Fruit fly (Drosophila melanogaster): ENCODE measurements around the gene GstD3.

Gene GstD3

dm6 chr3R:12379708-12380107 lies 6.8 kb downstream of the GstD3 start, which contains the start of gene GstD8:
Gene GstD8, plus strand, starts transcription at chr3R:12380008.
- no peak for TF ChIP-seq gl (tag; optimal IDR thresholded peaks at IDR 0.05)
- TF ChIP-seq CG13204 (GFP tag; optimal IDR thresholded peaks at IDR 0.05) = no peak
- TF ChIP-seq CG14655 (GFP tag; optimal IDR thresholded peaks at IDR 0.05) = no peak
- TF ChIP-seq CG10348 (GFP tag; IDR thresholded peaks at IDR 0.05) = no peak
- no peak for TF ChIP-seq CG4496 (GFP tag; IDR thresholded peaks at IDR 0.05)
- TF ChIP-seq D1 (tag; optimal IDR thresholded peaks at IDR 0.05) = no peak
- TF ChIP-seq CG8159 (tag; optimal IDR thresholded peaks at IDR 0.05) = no peak
- TF ChIP-seq Pif1B (GFP tag; optimal IDR thresholded peaks at IDR 0.05) = no peak
- no peak for TF ChIP-seq CG15710 (tag; optimal IDR thresholded peaks at IDR 0.05)
- no peak for TF ChIP-seq CG12605 (GFP tag; IDR thresholded peaks at IDR 0.05)
- TF ChIP-seq fd96Ca (GFP tag; IDR thresholded peaks at IDR 0.05) = no peak
- TF ChIP-seq rn (GFP tag; IDR thresholded peaks at IDR 0.05) = no peak
- TF ChIP-seq EcR (GFP tag; optimal IDR thresholded peaks at IDR 0.05) = no peak
- TF ChIP-seq Ets98B (GFP tag; IDR thresholded peaks at IDR 0.05) = no peak
- no peak for TF ChIP-seq Pif1A (GFP tag; optimal IDR thresholded peaks at IDR 0.05)
- no peak for TF ChIP-seq CG32121 (GFP tag; IDR thresholded peaks at IDR 0.05)
- TF ChIP-seq CG8301 (tag; optimal IDR thresholded peaks at IDR 0.05) = no peak
- TF ChIP-seq CG17806 (tag; optimal IDR thresholded peaks at IDR 0.05) = no peak

- TF ChIP-seq rn (GFP tag; IDR thresholded peaks at IDR 0.05) = no peak
- peak; percentile 67 for TF ChIP-seq CG4496 (GFP tag; IDR thresholded peaks at IDR 0.05)
- no peak for TF ChIP-seq Snoo (tag; optimal IDR thresholded peaks at IDR 0.05)
- TF ChIP-seq CG14655 (GFP tag; optimal IDR thresholded peaks at IDR 0.05) = peak; percentile 69
- TF ChIP-seq D1 (tag; optimal IDR thresholded peaks at IDR 0.05) = no peak
- peak; percentile 58; the same call in 1 of the 2 replicates for TF ChIP-seq CG32121 (GFP tag; IDR thresholded peaks at IDR 0.05)
- peak; percentile 58 for TF ChIP-seq EcR (GFP tag; optimal IDR thresholded peaks at IDR 0.05)
- TF ChIP-seq Pif1B (GFP tag; optimal IDR thresholded peaks at IDR 0.05) = no peak
- TF ChIP-seq Ets98B (GFP tag; IDR thresholded peaks at IDR 0.05) = peak; percentile 55; the same call in 1 of the 2 replicates
- peak; percentile 73 for TF ChIP-seq CG8301 (tag; optimal IDR thresholded peaks at IDR 0.05)
- no peak for TF ChIP-seq CG17806 (tag; optimal IDR thresholded peaks at IDR 0.05)
Measured at dm6 chr3R:12381130-12381700, 8.3 kb downstream of the GstD3 start.

- TF ChIP-seq D1 (tag; optimal IDR thresholded peaks at IDR 0.05) = no peak
- TF ChIP-seq gl (tag; optimal IDR thresholded peaks at IDR 0.05) = no peak
- TF ChIP-seq Pif1A (GFP tag; optimal IDR thresholded peaks at IDR 0.05) = no peak
- no peak for TF ChIP-seq CG32121 (GFP tag; IDR thresholded peaks at IDR 0.05)
- TF ChIP-seq CG34367 (tag; optimal IDR thresholded peaks at IDR 0.05) = no peak
- no peak for TF ChIP-seq CG17806 (tag; optimal IDR thresholded peaks at IDR 0.05)
- TF ChIP-seq CG8301 (tag; optimal IDR thresholded peaks at IDR 0.05) = no peak
- TF ChIP-seq CG8159 (tag; optimal IDR thresholded peaks at IDR 0.05) = no peak
- no peak for TF ChIP-seq EcR (GFP tag; optimal IDR thresholded peaks at IDR 0.05)
- TF ChIP-seq Ets98B (GFP tag; IDR thresholded peaks at IDR 0.05) = no peak
Measured at dm6 chr3R:12382563-12382962, 9.7 kb downstream of the GstD3 start, which contains the start of gene CG10035. Gene CG10035, minus strand, starts transcription at chr3R:12382691.

dm6 chr3R:12383036-12383435 lies 10.2 kb downstream of the GstD3 start, which contains the start of gene GstD11:
Gene GstD11, plus strand, starts transcription at chr3R:12383336.
- TF ChIP-seq CG14655 (GFP tag; optimal IDR thresholded peaks at IDR 0.05) (no peak), CG8159 (tag; optimal IDR thresholded peaks at IDR 0.05) (no peak), Pif1B (GFP tag; optimal IDR thresholded peaks at IDR 0.05) (no peak), Pif1A (GFP tag; optimal IDR thresholded peaks at IDR 0.05) (no peak), CG12605 (GFP tag; IDR thresholded peaks at IDR 0.05) (no peak), gl (tag; optimal IDR thresholded peaks at IDR 0.05) (no peak), CG32121 (GFP tag; IDR thresholded peaks at IDR 0.05) (no peak), CG17806 (tag; optimal IDR thresholded peaks at IDR 0.05) (no peak), Snoo (tag; optimal IDR thresholded peaks at IDR 0.05) (no peak), CG4496 (GFP tag; IDR thresholded peaks at IDR 0.05) (no peak), CG13204 (GFP tag; optimal IDR thresholded peaks at IDR 0.05) (no peak), rn (GFP tag; IDR thresholded peaks at IDR 0.05) (no peak), D1 (tag; optimal IDR thresholded peaks at IDR 0.05) (no peak), CG15710 (tag; optimal IDR thresholded peaks at IDR 0.05) (no peak), CG9948 (tag; optimal IDR thresholded peaks at IDR 0.05) (no peak), EcR (GFP tag; optimal IDR thresholded peaks at IDR 0.05) (no peak)

- no peak for TF ChIP-seq CG9948 (tag; optimal IDR thresholded peaks at IDR 0.05)
- no peak for TF ChIP-seq CG32121 (GFP tag; IDR thresholded peaks at IDR 0.05)
- TF ChIP-seq gl (tag; optimal IDR thresholded peaks at IDR 0.05) = no peak
- peak; percentile 71 for TF ChIP-seq D1 (tag; optimal IDR thresholded peaks at IDR 0.05)
- no peak for TF ChIP-seq EcR (GFP tag; optimal IDR thresholded peaks at IDR 0.05)
- TF ChIP-seq CG13204 (GFP tag; optimal IDR thresholded peaks at IDR 0.05) = no peak
Measured at dm6 chr3R:12383784-12384183, 10.9 kb downstream of the GstD3 start.

dm6 chr3R:12384274-12384673 lies 11.4 kb downstream of the GstD3 start:
- TF ChIP-seq Ets98B (GFP tag; IDR thresholded peaks at IDR 0.05) (peak; percentile 12; the same call in 1 of the 2 replicates), CG4496 (GFP tag; IDR thresholded peaks at IDR 0.05) (peak; percentile 84), gl (tag; optimal IDR thresholded peaks at IDR 0.05) (no peak)

- TF ChIP-seq CG14655 (GFP tag; optimal IDR thresholded peaks at IDR 0.05) (no peak), CG32121 (GFP tag; IDR thresholded peaks at IDR 0.05) (no peak), CG10348 (GFP tag; IDR thresholded peaks at IDR 0.05) (no peak), CG8301 (tag; optimal IDR thresholded peaks at IDR 0.05) (no peak), fd96Ca (GFP tag; IDR thresholded peaks at IDR 0.05) (no peak), CG4496 (GFP tag; IDR thresholded peaks at IDR 0.05) (no peak), CG15710 (tag; optimal IDR thresholded peaks at IDR 0.05) (no peak), Ets98B (GFP tag; IDR thresholded peaks at IDR 0.05) (no peak), Pif1B (GFP tag; optimal IDR thresholded peaks at IDR 0.05) (no peak), CG12605 (GFP tag; IDR thresholded peaks at IDR 0.05) (no peak), Pif1A (GFP tag; optimal IDR thresholded peaks at IDR 0.05) (no peak), EcR (GFP tag; optimal IDR thresholded peaks at IDR 0.05) (no peak), gl (tag; optimal IDR thresholded peaks at IDR 0.05) (no peak), rn (GFP tag; IDR thresholded peaks at IDR 0.05) (no peak), CG9948 (tag; optimal IDR thresholded peaks at IDR 0.05) (no peak), Snoo (tag; optimal IDR thresholded peaks at IDR 0.05) (no peak), CG17806 (tag; optimal IDR thresholded peaks at IDR 0.05) (no peak), D1 (tag; optimal IDR thresholded peaks at IDR 0.05) (no peak)
Measured at dm6 chr3R:12385949-12386348, 13.1 kb downstream of the GstD3 start, which contains the start of gene Sol1. Gene Sol1, plus strand, starts transcription at chr3R:12386249.

Data from whole organism, pupa.